Fruit fly (Drosophila melanogaster) whole organism, prepupa: ENCODE data around the gene Dhdds.

ENCODE experiments used
- CG11762 ChIP-seq: fragments of 200-800 bp; sonication (Bioruptor generic); optimal IDR thresholded peaks from 3 replicates; lab custom pipeline; 2016; ENCODE audit warnings: missing biosample characterization, missing genetic modification characterization; ENCODE audit not compliant: insufficient read depth
- CG11902 ChIP-seq: fragments of 200-800 bp; sonication (Bioruptor generic); optimal IDR thresholded peaks from 3 replicates; lab custom pipeline; 2016; ENCODE audit warnings: missing biosample characterization, missing genetic modification characterization
- CG31627 ChIP-seq: fragments of 200-800 bp; sonication (Bioruptor generic); optimal IDR thresholded peaks from 3 replicates; lab custom pipeline; 2016; ENCODE audit warnings: missing biosample characterization, missing genetic modification characterization
- CG6163 ChIP-seq: fragments of 200-800 bp; sonication (Bioruptor generic); IDR thresholded peaks from 3 replicates; pipeline ENCODE4 v1.3.6; 2022; ENCODE audit warnings: missing biosample characterization, missing genetic modification characterization
- CG8632 ChIP-seq: fragments of 200-800 bp; sonication (Bioruptor generic); optimal IDR thresholded peaks from 3 replicates; lab custom pipeline; 2016; ENCODE audit warnings: missing biosample characterization, missing genetic modification characterization
- Eip93F ChIP-seq: fragments of 200-800 bp; sonication (Bioruptor generic); optimal IDR thresholded peaks from 2 replicates; lab custom pipeline; 2016; ENCODE audit warnings: missing biosample characterization, mild to moderate bottlenecking, missing genetic modification characterization
- Ets21C ChIP-seq: fragments of 200-800 bp; sonication (Bioruptor generic); optimal IDR thresholded peaks from 3 replicates; lab custom pipeline; 2016; ENCODE audit warnings: missing biosample characterization, missing genetic modification characterization
- Gug ChIP-seq: fragments of 200-800 bp; sonication (Bioruptor generic); IDR thresholded peaks from 2 replicates; pipeline ENCODE4 v1.3.6; 2022; ENCODE audit warnings: missing biosample characterization, missing genetic modification characterization
- Hr4 ChIP-seq: fragments of 200-800 bp; sonication (Bioruptor generic); optimal IDR thresholded peaks from 3 replicates; lab custom pipeline; 2016; ENCODE audit warnings: missing biosample characterization, missing genetic modification characterization
- Met ChIP-seq: fragments of 200-800 bp; sonication (Bioruptor generic); optimal IDR thresholded peaks from 3 replicates; lab custom pipeline; 2016; ENCODE audit warnings: missing biosample characterization, missing genetic modification characterization
- dac ChIP-seq: fragments of 200-800 bp; sonication (Bioruptor generic); optimal IDR thresholded peaks from 2 replicates; lab custom pipeline; 2017; ENCODE audit warnings: missing biosample characterization, mild to moderate bottlenecking, missing genetic modification characterization
- spab ChIP-seq: fragments of 200-800 bp; sonication (Bioruptor generic); optimal IDR thresholded peaks from 2 replicates; lab custom pipeline; 2017; ENCODE audit warnings: missing biosample characterization, mild to moderate bottlenecking, missing genetic modification characterization, missing genetic modification reagents

DNA sequence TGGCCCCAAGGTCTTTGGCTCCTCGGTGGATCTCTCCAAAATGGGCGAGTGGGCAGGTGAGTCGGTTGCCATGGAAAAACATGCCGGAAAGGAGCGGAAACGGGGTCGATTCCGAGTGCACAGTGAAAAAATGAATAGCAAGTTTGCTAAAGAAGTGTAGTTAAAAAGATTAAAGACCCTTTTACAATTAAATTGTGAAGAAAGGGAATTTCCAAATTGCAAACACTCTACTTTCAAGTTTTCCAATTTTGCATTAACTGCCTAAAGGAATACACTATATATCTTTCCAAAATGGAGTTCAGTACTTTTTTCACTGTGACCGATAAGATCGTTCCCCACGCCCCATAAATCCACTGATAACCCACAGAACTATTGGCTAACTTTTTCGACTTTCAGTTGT, 23.7 kb downstream of the Dhdds start:
- TF ChIP-seq CG11762 (no peak), Eip93F (no peak), Hr4 (GFP tag; lab: Kevin White, UChicago) (no peak), CG6163 (no peak), Ets21C (GFP tag; lab: Kevin White, UChicago) (no peak), Met (GFP tag; lab: Kevin White, UChicago) (no peak), CG11902 (GFP tag; lab: Kevin White, UChicago) (no peak), CG31627 (GFP tag; lab: Kevin White, UChicago) (no peak), spab (GFP tag; lab: Kevin White, UChicago) (no peak), CG8632 (GFP tag; lab: Kevin White, UChicago) (no peak), Gug (no peak), dac (GFP tag; lab: Kevin White, UChicago) (no peak)
